Worm (Caenorhabditis elegans): ENCODE data around the gene fbxc-58.

- TF ChIP-seq attf-6 (GFP tag; IDR thresholded peaks at IDR 0.05) (no peak), ekl-4 (GFP tag; IDR thresholded peaks at IDR 0.05) (no peak), attf-3 (GFP tag; conservative IDR thresholded peaks at IDR 0.05) (no peak), ama-1 (optimal IDR thresholded peaks at IDR 0.05) (no peak), ama-1 (GFP tag; optimal IDR thresholded peaks at IDR 0.05) (no peak), snpc-4 (GFP tag; optimal IDR thresholded peaks at IDR 0.05) (no peak), snpc-4 (tag; optimal IDR thresholded peaks at IDR 0.05) (no peak), rcor-1 (GFP tag; IDR thresholded peaks at IDR 0.05) (no peak), unc-130 (GFP tag; optimal IDR thresholded peaks at IDR 0.05) (no peak), nfya-1 (tag; optimal IDR thresholded peaks at IDR 0.05; ENCODE audit: borderline replicate concordance, insufficient read depth) (no peak)
Observed at ce11 chrIV:9374529-9374928, 3.2 kb downstream of the fbxc-58 start, which contains the start of gene C10C5.3.

Data from whole organism, young adult.